Fruit fly (Drosophila melanogaster) whole organism: Measurements from ENCODE around the gene His3.3A.

Source experiments
- Dll ChIP-seq: fragments of >200 bp; optimal IDR thresholded peaks from 2 replicates; lab custom pipeline; 2017
- EcR ChIP-seq, 2 experiments: fragments of >200 bp; optimal IDR thresholded peaks; 2 replicates each; lab custom pipeline; 2017; ENCODE audit warnings: missing biosample characterization in 2 of 2, missing genetic modification characterization in 2 of 2, missing genetic modification reagents in 2 of 2
- pan ChIP-seq: fragments of >200 bp; optimal IDR thresholded peaks from 2 replicates; lab custom pipeline; 2017
- psq ChIP-seq: fragments of >200 bp; optimal IDR thresholded peaks from 2 replicates; lab custom pipeline; 2017
- usp ChIP-seq: fragments of >200 bp; optimal IDR thresholded peaks from 2 replicates; lab custom pipeline; 2017; ENCODE audit warnings: missing biosample characterization, missing genetic modification characterization, mixed read lengths

dm6 chr2L:5060952-5061478 is 6.2 kb downstream of the His3.3A start:
- TF ChIP-seq Dll (no peak), usp (no peak), pan (lab: Kevin White, UChicago) (no peak), psq (no peak), EcR (GFP tag; optimal IDR thresholded peaks at IDR 0.05; lab: Kevin White, UChicago) (no peak)
